Worm (Caenorhabditis elegans): ENCODE data around the gene lin-24.
"Not testable (repeated sequence)": the region's sequence is repeated elsewhere in the genome, so short reads cannot be mapped to it uniquely, and the experiment has no call there.

The lin-24 gene

ce11 chrIV:12167944-12168343, 38.6 kb downstream of the lin-24 start, which contains the start of gene F20B10.3:
F20B10.3 (plus strand) TSS chrIV:12168244.
- TF ChIP-seq him-1 (tag; optimal IDR thresholded peaks at IDR 0.05): no peak

- TF ChIP-seq him-1, dao-5, W03F9.2 (tag; optimal IDR thresholded peaks at IDR 0.05): not testable (repeated sequence)
Measured at ce11 chrIV:12178235-12178634, 48.9 kb downstream of the lin-24 start, which contains the start of gene nlr-1. nlr-1 (minus strand) TSS chrIV:12178335.

All from whole organism, L4/young adult.